Fruit fly (Drosophila melanogaster) whole organism, adult: ENCODE results near the gene GstD11.
A peak's percentile ranks its signal among the peaks of the same experiment; 100 is the strongest.

Experiments
- CG11617 ChIP-seq: fragments of 200-800 bp; sonication (Bioruptor generic); optimal IDR thresholded peaks from 2 replicates; lab custom pipeline; 2017; ENCODE audit warnings: mild to moderate bottlenecking, missing biosample characterization, missing genetic modification reagents, missing genetic modification characterization
- CG12768 ChIP-seq: fragments of 200-800 bp; sonication (Bioruptor generic); optimal IDR thresholded peaks from 2 replicates; lab custom pipeline; 2017; ENCODE audit warnings: missing biosample characterization, missing genetic modification characterization, mild to moderate bottlenecking, moderate library complexity, missing genetic modification reagents
- CG14711 ChIP-seq: fragments of 200-800 bp; sonication (Bioruptor generic); optimal IDR thresholded peaks from 2 replicates; lab custom pipeline; 2018; ENCODE audit warnings: missing biosample characterization, mild to moderate bottlenecking, missing genetic modification characterization, moderate library complexity
- CG1620 ChIP-seq: fragments of 200-800 bp; sonication (Bioruptor generic); optimal IDR thresholded peaks from 2 replicates; lab custom pipeline; 2016; ENCODE audit warnings: missing biosample characterization, missing genetic modification characterization
- CG33017 ChIP-seq: fragments of 200-800 bp; sonication (Bioruptor generic); optimal IDR thresholded peaks from 2 replicates; lab custom pipeline; 2018; ENCODE audit warnings: missing biosample characterization, mild to moderate bottlenecking, missing genetic modification characterization, moderate library complexity
- CG5204 ChIP-seq: fragments of 200-800 bp; sonication (Bioruptor generic); optimal IDR thresholded peaks from 2 replicates; lab custom pipeline; 2016; ENCODE audit warnings: missing biosample characterization, missing genetic modification characterization
- CG7045 ChIP-seq: fragments of 200-800 bp; sonication (Bioruptor generic); optimal IDR thresholded peaks from 2 replicates; lab custom pipeline; 2017; ENCODE audit warnings: missing biosample characterization, mild to moderate bottlenecking, missing genetic modification characterization
- CG7101 ChIP-seq: fragments of 200-800 bp; sonication (Bioruptor generic); optimal IDR thresholded peaks from 2 replicates; lab custom pipeline; 2018; ENCODE audit warnings: missing biosample characterization, mild to moderate bottlenecking, missing genetic modification characterization, moderate library complexity
- Clk ChIP-seq: fragments of 200-800 bp; sonication (Bioruptor generic); optimal IDR thresholded peaks from 2 replicates; lab custom pipeline; 2017; ENCODE audit warnings: missing biosample characterization, missing genetic modification characterization
- Crg-1 ChIP-seq: fragments of 200-800 bp; sonication (Bioruptor generic); optimal IDR thresholded peaks from 2 replicates; lab custom pipeline; 2016; ENCODE audit warnings: missing biosample characterization, missing genetic modification characterization
- Hr96 ChIP-seq: fragments of 200-800 bp; sonication (Bioruptor generic); optimal IDR thresholded peaks from 2 replicates; lab custom pipeline; 2016; ENCODE audit warnings: missing biosample characterization, missing genetic modification characterization
- Mnt ChIP-seq: fragments of 200-800 bp; sonication (Bioruptor generic); optimal IDR thresholded peaks from 2 replicates; lab custom pipeline; 2016; ENCODE audit warnings: missing biosample characterization, mild to moderate bottlenecking, missing genetic modification characterization
- bab1 ChIP-seq: fragments of 200-800 bp; sonication (Bioruptor generic); optimal IDR thresholded peaks from 3 replicates; lab custom pipeline; 2019; ENCODE audit warnings: missing biosample characterization, mild to moderate bottlenecking, missing genetic modification characterization, moderate library complexity
- cic ChIP-seq: fragments of 200-800 bp; sonication (Bioruptor generic); optimal IDR thresholded peaks from 2 replicates; lab custom pipeline; 2017; ENCODE audit warnings: missing biosample characterization, mild to moderate bottlenecking, missing genetic modification characterization, moderate library complexity
- cnc ChIP-seq, 2 experiments: fragments of >200 bp; optimal IDR thresholded peaks; 2 replicates each; lab custom pipeline; 2017
- kay ChIP-seq: fragments of 200-800 bp; sonication (Bioruptor generic); peaks from one replicate; lab custom pipeline; 2016; ENCODE audit warnings: missing biosample characterization, missing genetic modification characterization, borderline replicate concordance
- ovo ChIP-seq: fragments of 200-800 bp; sonication (Bioruptor generic); optimal IDR thresholded peaks from 2 replicates; lab custom pipeline; 2016; ENCODE audit warnings: missing biosample characterization, missing genetic modification characterization
- pad ChIP-seq: fragments of 200-800 bp; sonication (Bioruptor generic); optimal IDR thresholded peaks from 3 replicates; lab custom pipeline; 2017; ENCODE audit warnings: missing biosample characterization, missing genetic modification characterization, mild to moderate bottlenecking, moderate library complexity, missing genetic modification reagents
- tj ChIP-seq: fragments of 200-800 bp; sonication (Bioruptor generic); optimal IDR thresholded peaks from 3 replicates; lab custom pipeline; 2017; ENCODE audit warnings: missing biosample characterization, mild to moderate bottlenecking, missing genetic modification characterization, moderate library complexity
- toe ChIP-seq: fragments of 200-800 bp; sonication (Bioruptor generic); optimal IDR thresholded peaks from 2 replicates; lab custom pipeline; 2016; ENCODE audit warnings: missing biosample characterization, missing genetic modification characterization

GstD11 gene

dm6 chr3R:12371671-12372070 lies 11.5 kb upstream of the GstD11 start, which contains the start of gene GstD2:
GstD2 (plus strand) TSS chr3R:12371971.
- no peak for TF ChIP-seq Clk
- peak in 1 of 2 experiments; percentile 48 for TF ChIP-seq cnc (optimal IDR thresholded peaks at IDR 0.05; lab: Kevin White, UChicago)

dm6 chr3R:12372800-12373199 lies 10.3 kb upstream of the GstD11 start, which contains the start of gene GstD3:
GstD3 (plus strand) TSS chr3R:12373068.
- peak; percentile 50 for TF ChIP-seq kay (GFP tag; lab: Kevin White, UChicago)
- TF ChIP-seq ovo (GFP tag; lab: Kevin White, UChicago): no peak
- no peak for TF ChIP-seq cnc (optimal IDR thresholded peaks at IDR 0.05; lab: Kevin White, UChicago)
- TF ChIP-seq Clk: no peak
- TF ChIP-seq CG7045: no peak
- TF ChIP-seq CG5204: no peak
- TF ChIP-seq CG14711 (tag; lab: Kevin White, UChicago): no peak
- no peak for TF ChIP-seq CG12768
- TF ChIP-seq tj (GFP tag; lab: Kevin White, UChicago): no peak

- TF ChIP-seq kay (GFP tag; lab: Kevin White, UChicago): no peak
- no peak for TF ChIP-seq pad (GFP tag; lab: Kevin White, UChicago)
- TF ChIP-seq Clk: no peak
- no peak for TF ChIP-seq toe (GFP tag; lab: Kevin White, UChicago)
- TF ChIP-seq CG33017 (tag; lab: Kevin White, UChicago): no peak
- TF ChIP-seq CG12768: no peak
- no peak for TF ChIP-seq Crg-1 (GFP tag; lab: Kevin White, UChicago)
- no peak for TF ChIP-seq CG1620 (GFP tag; lab: Kevin White, UChicago)
- no peak for TF ChIP-seq CG11617 (GFP tag; lab: Kevin White, UChicago)
- no peak for TF ChIP-seq Mnt (GFP tag; lab: Kevin White, UChicago)
- no peak for TF ChIP-seq cnc (optimal IDR thresholded peaks at IDR 0.05; lab: Kevin White, UChicago)
- TF ChIP-seq tj (GFP tag; lab: Kevin White, UChicago): no peak
- TF ChIP-seq CG14711 (tag; lab: Kevin White, UChicago): no peak
- no peak for TF ChIP-seq CG7101 (tag; lab: Kevin White, UChicago)
- no peak for TF ChIP-seq ovo (GFP tag; lab: Kevin White, UChicago)
- TF ChIP-seq cic (GFP tag; lab: Kevin White, UChicago): no peak
- TF ChIP-seq bab1 (GFP tag; lab: Kevin White, UChicago): no peak
- TF ChIP-seq CG5204: no peak
- TF ChIP-seq CG7045: no peak
- TF ChIP-seq Hr96 (GFP tag; lab: Kevin White, UChicago): no peak
These were observed 9.3 kb upstream of the GstD11 start, which contains the start of gene GstD4 for dm6 chr3R:12373800-12374199. GstD4 (plus strand) TSS chr3R:12374100.

- TF ChIP-seq CG33017 (tag; lab: Kevin White, UChicago): no peak
These were observed 7.8 kb upstream of the GstD11 start, which contains the start of gene GstD5 for dm6 chr3R:12375258-12375783. GstD5 (plus strand) TSS chr3R:12375733.

dm6 chr3R:12376828-12377227 lies 6.3 kb upstream of the GstD11 start, which contains the start of gene GstD6:
GstD6 (plus strand) TSS chr3R:12377128.
- no peak for TF ChIP-seq pad (GFP tag; lab: Kevin White, UChicago)
- TF ChIP-seq ovo (GFP tag; lab: Kevin White, UChicago): no peak
- no peak for TF ChIP-seq CG11617 (GFP tag; lab: Kevin White, UChicago)
- no peak for TF ChIP-seq kay (GFP tag; lab: Kevin White, UChicago)
- no peak for TF ChIP-seq Mnt (GFP tag; lab: Kevin White, UChicago)
- TF ChIP-seq toe (GFP tag; lab: Kevin White, UChicago): no peak
- no peak for TF ChIP-seq bab1 (GFP tag; lab: Kevin White, UChicago)
- no peak for TF ChIP-seq cic (GFP tag; lab: Kevin White, UChicago)
- TF ChIP-seq CG12768: no peak

dm6 chr3R:12378200-12378599 lies 4.9 kb upstream of the GstD11 start, which contains the start of gene GstD7:
GstD7 (plus strand) TSS chr3R:12378500.
- peak; percentile 18 for TF ChIP-seq kay (GFP tag; lab: Kevin White, UChicago)
- no peak for TF ChIP-seq Clk

dm6 chr3R:12379249-12379648 lies 3.9 kb upstream of the GstD11 start:
- TF ChIP-seq CG12768 (no peak), CG7101 (tag; lab: Kevin White, UChicago) (no peak), ovo (GFP tag; lab: Kevin White, UChicago) (no peak), tj (GFP tag; lab: Kevin White, UChicago) (no peak), Clk (no peak), kay (GFP tag; lab: Kevin White, UChicago) (no peak), CG7045 (no peak), toe (GFP tag; lab: Kevin White, UChicago) (no peak), pad (GFP tag; lab: Kevin White, UChicago) (no peak), CG1620 (GFP tag; lab: Kevin White, UChicago) (no peak), CG11617 (GFP tag; lab: Kevin White, UChicago) (no peak), cnc (optimal IDR thresholded peaks at IDR 0.05; lab: Kevin White, UChicago) (no peak)
